Worm (Caenorhabditis elegans) whole organism, mixed stage, embryonic: ENCODE measurements around the gene F54C4.4.

Experiments used
- ces-1 ChIP-seq: fragments of 150-350 bp; optimal IDR thresholded peaks from 2 replicates; lab custom pipeline; 2014; ENCODE audit warnings: missing biosample characterization, missing genetic modification reagents, missing genetic modification characterization
- lsy-2 ChIP-seq: fragments of 150-350 bp; optimal IDR thresholded peaks from 2 replicates; lab custom pipeline; 2014; ENCODE audit warnings: missing biosample characterization, missing genetic modification characterization
- nhr-28 ChIP-seq: fragments of 150-350 bp; optimal IDR thresholded peaks from 2 replicates; lab custom pipeline; 2014; ENCODE audit warnings: missing biosample characterization, missing genetic modification characterization
- nhr-76 ChIP-seq: sonication (generic microtip); optimal IDR thresholded peaks from 2 replicates; lab custom pipeline; 2017; ENCODE audit warnings: missing biosample characterization, missing genetic modification characterization
- snpc-4 ChIP-seq: fragments of 150-350 bp; optimal IDR thresholded peaks from 2 replicates; lab custom pipeline; 2014; ENCODE audit warnings: missing biosample characterization, missing genetic modification characterization
- sptf-1 ChIP-seq: sonication (generic microtip); optimal IDR thresholded peaks from 2 replicates; lab custom pipeline; 2017; ENCODE audit warnings: mild to moderate bottlenecking, missing genetic modification characterization, moderate library complexity, missing compliant biosample characterization
- zip-8 ChIP-seq: fragments of 150-350 bp; optimal IDR thresholded peaks from 2 replicates; lab custom pipeline; 2014; ENCODE audit warnings: missing biosample characterization, missing genetic modification characterization
- ztf-11 ChIP-seq: fragments of 150-350 bp; optimal IDR thresholded peaks from 2 replicates; lab custom pipeline; 2014; ENCODE audit warnings: missing biosample characterization, missing genetic modification characterization

DNA sequence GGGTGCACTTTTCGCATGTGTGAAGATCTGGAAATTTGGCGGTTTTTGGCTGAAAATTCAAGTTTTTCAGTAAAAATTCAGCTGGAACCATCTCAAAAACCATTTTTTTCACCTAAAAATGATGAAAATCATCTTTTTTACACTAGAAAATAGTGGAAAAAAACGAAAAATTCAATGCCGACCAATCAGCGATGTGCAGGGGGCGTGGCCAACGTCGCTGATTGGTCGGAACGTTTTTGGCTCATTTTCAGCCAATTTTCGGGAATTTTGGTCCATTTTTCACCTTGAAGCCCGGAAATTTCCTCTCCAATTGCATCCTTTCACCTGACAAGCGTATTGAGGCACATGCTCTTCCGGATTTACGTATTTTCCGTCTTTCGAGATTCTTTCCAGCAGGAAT is 2.8 kb downstream of the F54C4.4 start:
- no peak for TF ChIP-seq snpc-4 (tag; lab: Kevin White, UChicago)
- no peak for TF ChIP-seq nhr-76 (tag; lab: Kevin White, UChicago)
- TF ChIP-seq lsy-2: no peak
- no peak for TF ChIP-seq sptf-1 (tag; lab: Kevin White, UChicago)
- TF ChIP-seq nhr-28 (tag; lab: Kevin White, UChicago): no peak
- TF ChIP-seq zip-8: no peak
- TF ChIP-seq ztf-11 (tag; lab: Kevin White, UChicago): no peak
- no peak for TF ChIP-seq ces-1 (GFP tag; lab: Kevin White, UChicago)
